Comparison of ENCODE assay signal across 2 fruit fly cellular contexts in genomic region chrX:9753353-9753752, dm6.
TF ChIP-seq lines count a peak whose summit lies in the region.

No protein-coding gene starts in this region.

- TF ChIP-seq CTCF in whole organism, embryonic (GFP tag; optimal IDR thresholded peaks at IDR 0.05; lab: Kevin White, UChicago) = no peak

TF ChIP-seq in whole organism, embryonic, 481 proteins besides CTCF, POLR2A, EP300 and RAD21:
- no peak for TF ChIP-seq hth (optimal IDR thresholded peaks at IDR 0.05; lab: Kevin White, UChicago)
- peak; percentile 12 for TF ChIP-seq Hr39 (optimal IDR thresholded peaks at IDR 0.05; lab: Kevin White, UChicago)
TF ChIP-seq in whole organism, embryonic: peak in this region for 1.

TF ChIP-seq in whole organism, wandering third instar larva, 38 proteins besides CTCF, POLR2A, EP300 and RAD21:
- TF ChIP-seq Abd-B (GFP tag; optimal IDR thresholded peaks at IDR 0.05; lab: Kevin White, UChicago) = no peak
- TF ChIP-seq h (GFP tag; optimal IDR thresholded peaks at IDR 0.05; lab: Kevin White, UChicago) = no peak
- TF ChIP-seq Dfd (GFP tag; optimal IDR thresholded peaks at IDR 0.05; lab: Kevin White, UChicago) = peak; percentile 95
- no peak for TF ChIP-seq br (GFP tag; optimal IDR thresholded peaks at IDR 0.05; lab: Kevin White, UChicago)
- TF ChIP-seq Jra (GFP tag; optimal IDR thresholded peaks at IDR 0.05; lab: Kevin White, UChicago) = no peak
- no peak for TF ChIP-seq HLH106 (tag; optimal IDR thresholded peaks at IDR 0.05; lab: Kevin White, UChicago)
- TF ChIP-seq Myc (optimal IDR thresholded peaks at IDR 0.05; lab: Kevin White, UChicago) = no peak
- no peak for TF ChIP-seq Hr78 (GFP tag; optimal IDR thresholded peaks at IDR 0.05; lab: Kevin White, UChicago)

Comparison
In these comparisons a context has a peak if more than half of its experiments do, and no peak if none do; other contexts are left out.
1. Of the 10 proteins assayed by ChIP-seq in both whole organism, embryonic and whole organism, wandering third instar larva: peak only in whole organism, embryonic: none; only in whole organism, wandering third instar larva: Dfd; in both: none; in neither: 9.